Worm (Caenorhabditis elegans) whole organism, L1 larva: Measurements from ENCODE around the gene cutl-28.

Source experiments
- aha-1 ChIP-seq: fragments of 150-350 bp; optimal IDR thresholded peaks from 2 replicates; lab custom pipeline; 2014; ENCODE audit warnings: missing biosample characterization, missing genetic modification characterization
- aly-2 ChIP-seq: fragments of 150-350 bp; optimal IDR thresholded peaks from 2 replicates; lab custom pipeline; 2014; ENCODE audit warnings: missing biosample characterization, missing genetic modification characterization
- ceh-90 ChIP-seq: sonication (generic microtip); optimal IDR thresholded peaks from 2 replicates; lab custom pipeline; 2016; ENCODE audit warnings: missing genetic modification characterization, missing compliant biosample characterization
- ces-1 ChIP-seq: fragments of 150-350 bp; optimal IDR thresholded peaks from 2 replicates; lab custom pipeline; 2014; ENCODE audit warnings: missing biosample characterization, missing genetic modification reagents, missing genetic modification characterization
- dpl-1 ChIP-seq, 3 experiments: fragments of 150-350 bp in 2 of 3; sonication (generic microtip) in 1 of 3; optimal IDR thresholded peaks; 2 replicates each; lab custom pipeline; 2014 to 2017; ENCODE audit warnings: missing biosample characterization in 3 of 3, missing genetic modification characterization in 3 of 3, missing genetic modification reagents in 3 of 3
- dsc-1 ChIP-seq: sonication (generic microtip); optimal IDR thresholded peaks from 2 replicates; lab custom pipeline; 2016; ENCODE audit warnings: mild to moderate bottlenecking, missing genetic modification characterization, missing compliant biosample characterization
- efl-1 ChIP-seq, 4 experiments: fragments of 150-350 bp; optimal IDR thresholded peaks in 3 of 4; peaks in 1 of 4; 1 replicate in 1 of 4; 2 replicates in 3 of 4; lab custom pipeline; 2014; ENCODE audit warnings: missing biosample characterization in 2 of 4, missing genetic modification characterization in 2 of 4, missing genetic modification reagents in 2 of 4
- egl-13 ChIP-seq: sonication (generic microtip); optimal IDR thresholded peaks from 2 replicates; lab custom pipeline; 2016; ENCODE audit warnings: missing genotype, missing genetic modification reagents, missing genetic modification characterization, missing compliant biosample characterization
- elt-2 ChIP-seq: sonication (generic microtip); optimal IDR thresholded peaks from 2 replicates; lab custom pipeline; 2016; ENCODE audit warnings: missing genetic modification characterization, mild to moderate bottlenecking, inconsistent platforms, missing compliant biosample characterization, missing genetic modification reagents
- fkh-8 ChIP-seq: sonication (generic microtip); optimal IDR thresholded peaks from 2 replicates; lab custom pipeline; 2016; ENCODE audit warnings: mild to moderate bottlenecking, missing genetic modification characterization, missing compliant biosample characterization
- hlh-17 ChIP-seq: fragments of 200-800 bp; sonication (Bioruptor generic); optimal IDR thresholded peaks from 2 replicates; lab custom pipeline; 2018; ENCODE audit warnings: missing genetic modification characterization, mild to moderate bottlenecking, missing compliant biosample characterization, moderate library complexity, borderline replicate concordance
- hlh-4 ChIP-seq: sonication (generic microtip); optimal IDR thresholded peaks from 2 replicates; lab custom pipeline; 2016; ENCODE audit warnings: mild to moderate bottlenecking, missing genetic modification characterization, missing compliant biosample characterization
- lin-35 ChIP-seq, 2 experiments: fragments of 150-350 bp; optimal IDR thresholded peaks; 2 replicates each; lab custom pipeline; 2014; ENCODE audit warnings: missing biosample characterization in 2 of 2, missing genetic modification characterization in 2 of 2, missing genetic modification reagents in 2 of 2
- mdl-1 ChIP-seq, 2 experiments: fragments of 150-350 bp; optimal IDR thresholded peaks; 2 replicates each; lab custom pipeline; 2014 to 2017; ENCODE audit warnings: missing biosample characterization in 2 of 2, missing genetic modification characterization in 2 of 2, inconsistent platforms in 1 of 2
- nhr-85 ChIP-seq: sonication (generic microtip); peaks from one replicate; lab custom pipeline; 2016; ENCODE audit warnings: missing genetic modification characterization, inconsistent platforms, missing compliant biosample characterization
- nhr-90 ChIP-seq: sonication (generic microtip); optimal IDR thresholded peaks from 2 replicates; lab custom pipeline; 2016; ENCODE audit warnings: mild to moderate bottlenecking, missing genetic modification characterization, missing compliant biosample characterization; ENCODE audit not compliant: poor library complexity
- unc-86 ChIP-seq: sonication (generic microtip); optimal IDR thresholded peaks from 2 replicates; lab custom pipeline; 2016; ENCODE audit warnings: missing genetic modification characterization, missing compliant biosample characterization
- vab-15 ChIP-seq: sonication (generic microtip); optimal IDR thresholded peaks from 2 replicates; lab custom pipeline; 2017; ENCODE audit warnings: missing genotype, mild to moderate bottlenecking, missing genetic modification characterization, missing compliant biosample characterization
- zag-1 ChIP-seq: fragments of 150-350 bp; optimal IDR thresholded peaks from 2 replicates; lab custom pipeline; 2014; ENCODE audit warnings: missing biosample characterization, missing genetic modification characterization

The cutl-28 gene

ce11 chrIV:719351-719750 lies 35.1 kb downstream of the cutl-28 start, which contains the start of gene Y55F3C.10:
TSS of gene Y55F3C.10 (minus strand) at chrIV:719451.
- TF ChIP-seq aha-1 (tag; lab: Kevin White, UChicago) (no peak), efl-1 (optimal IDR thresholded peaks at IDR 0.05; lab: Kevin White, UChicago) (no peak), efl-1 (GFP tag; optimal IDR thresholded peaks at IDR 0.05 in 1 of 2; lab: Kevin White, UChicago) (peak in 1 of 2 experiments; percentile 89)

- TF ChIP-seq mdl-1 (tag; optimal IDR thresholded peaks at IDR 0.05; lab: Kevin White, UChicago) (no peak), dsc-1 (peak; percentile 61), fkh-8 (no peak), efl-1 (optimal IDR thresholded peaks at IDR 0.05; lab: Kevin White, UChicago) (no peak), efl-1 (GFP tag; optimal IDR thresholded peaks at IDR 0.05 in 1 of 2; lab: Kevin White, UChicago) (peak in 1 of 2 experiments; percentile 24), hlh-4 (tag; lab: Kevin White, UChicago) (no peak)
These were observed 43.8 kb downstream of the cutl-28 start, which contains the start of gene Y55F3C.9 for ce11 chrIV:728095-728494. TSS of gene Y55F3C.9 (minus strand) at chrIV:728195.

ce11 chrIV:730937-731336 lies 46.6 kb downstream of the cutl-28 start, which contains the start of gene srt-24:
TSS of gene srt-24 (minus strand) at chrIV:731037.
- TF ChIP-seq hlh-4 (tag; lab: Kevin White, UChicago): no peak
- no peak for TF ChIP-seq elt-2
- TF ChIP-seq ces-1: no peak
- no peak for TF ChIP-seq nhr-90
- no peak for TF ChIP-seq dpl-1 (GFP tag; optimal IDR thresholded peaks at IDR 0.05; lab: Kevin White, UChicago)
- TF ChIP-seq hlh-17: no peak
- no peak for TF ChIP-seq egl-13 (tag; lab: Kevin White, UChicago)
- no peak for TF ChIP-seq unc-86 (tag; lab: Kevin White, UChicago)
- TF ChIP-seq vab-15 (tag; lab: Kevin White, UChicago): no peak
- TF ChIP-seq lin-35 (GFP tag; optimal IDR thresholded peaks at IDR 0.05; lab: Kevin White, UChicago): no peak
- TF ChIP-seq aly-2: no peak
- no peak for TF ChIP-seq zag-1 (tag; lab: Kevin White, UChicago)

ce11 chrIV:736447-736846 lies 52.1 kb downstream of the cutl-28 start, which contains the start of gene kvs-5:
TSS of gene kvs-5 (plus strand) at chrIV:736747.
- TF ChIP-seq nhr-85 (tag; lab: Kevin White, UChicago) (peak; percentile 41), ceh-90 (tag; lab: Kevin White, UChicago) (no peak)
- TF ChIP-seq, all 84 proteins: peak for 1
